Worm (Caenorhabditis elegans) whole organism, L1 larva: ENCODE data around the gene tsp-5.
"Not testable (repeated sequence)": the region's sequence is repeated elsewhere in the genome, so short reads cannot be mapped to it uniquely, and the experiment has no call there.

Experiments
- C34B4.2 ChIP-seq: sonication (generic microtip); optimal IDR thresholded peaks from 2 replicates; lab custom pipeline; 2017; ENCODE audit warnings: mild to moderate bottlenecking, missing genetic modification characterization, missing compliant biosample characterization
- ceh-82 ChIP-seq, 3 experiments: fragments of 150-350 bp in 1 of 3; sonication (generic microtip) in 2 of 3; optimal IDR thresholded peaks; 2 replicates each; lab custom pipeline; 2014 to 2017; ENCODE audit warnings: missing biosample characterization in 3 of 3, missing genetic modification characterization in 3 of 3
- ceh-88 ChIP-seq: fragments of 200-800 bp; sonication (Bioruptor generic); IDR thresholded peaks from 2 replicates; pipeline ENCODE4 v1.3.6; 2022; ENCODE audit warnings: missing genetic modification characterization, missing compliant biosample characterization
- ceh-90 ChIP-seq: sonication (generic microtip); optimal IDR thresholded peaks from 2 replicates; lab custom pipeline; 2016; ENCODE audit warnings: missing genetic modification characterization, missing compliant biosample characterization
- ces-1 ChIP-seq: fragments of 150-350 bp; optimal IDR thresholded peaks from 2 replicates; lab custom pipeline; 2014; ENCODE audit warnings: missing biosample characterization, missing genetic modification reagents, missing genetic modification characterization
- dsc-1 ChIP-seq: sonication (generic microtip); optimal IDR thresholded peaks from 2 replicates; lab custom pipeline; 2016; ENCODE audit warnings: mild to moderate bottlenecking, missing genetic modification characterization, missing compliant biosample characterization
- ets-5 ChIP-seq: fragments of 200-800 bp; sonication (Bioruptor generic); IDR thresholded peaks from 2 replicates; pipeline ENCODE4 v1.3.6; 2022; ENCODE audit warnings: missing genetic modification characterization, missing compliant biosample characterization
- fkh-10 ChIP-seq: sonication (generic microtip); optimal IDR thresholded peaks from 2 replicates; lab custom pipeline; 2017; ENCODE audit warnings: missing biosample characterization, missing genetic modification reagents, missing genetic modification characterization
- fkh-8 ChIP-seq: sonication (generic microtip); optimal IDR thresholded peaks from 2 replicates; lab custom pipeline; 2016; ENCODE audit warnings: mild to moderate bottlenecking, missing genetic modification characterization, missing compliant biosample characterization
- grh-1 ChIP-seq: fragments of 200-800 bp; sonication (Bioruptor generic); IDR thresholded peaks from 2 replicates; pipeline ENCODE4 v1.3.6; 2022; ENCODE audit warnings: missing genetic modification reagents, missing genetic modification characterization, missing compliant biosample characterization
- hpl-2 ChIP-seq: fragments of 150-350 bp; optimal IDR thresholded peaks from 2 replicates; lab custom pipeline; 2014; ENCODE audit warnings: missing biosample characterization, missing genetic modification reagents, missing genetic modification characterization
- jun-1 ChIP-seq: fragments of 150-350 bp; optimal IDR thresholded peaks from 2 replicates; lab custom pipeline; 2014; ENCODE audit warnings: missing biosample characterization, missing genetic modification reagents, missing genetic modification characterization
- lin-14 ChIP-seq: fragments of 200-800 bp; sonication (Bioruptor generic); optimal IDR thresholded peaks from 2 replicates; lab custom pipeline; 2018; ENCODE audit warnings: mild to moderate bottlenecking, missing genetic modification characterization, moderate library complexity, missing compliant biosample characterization
- lin-35 ChIP-seq, 2 experiments: fragments of 150-350 bp; optimal IDR thresholded peaks; 2 replicates each; lab custom pipeline; 2014; ENCODE audit warnings: missing biosample characterization in 2 of 2, missing genetic modification characterization in 2 of 2, missing genetic modification reagents in 2 of 2
- lin-39 ChIP-seq: fragments of 150-350 bp; optimal IDR thresholded peaks from 2 replicates; lab custom pipeline; 2014; ENCODE audit warnings: missing biosample characterization, missing genetic modification reagents, missing genetic modification characterization
- nhr-76 ChIP-seq: sonication (generic microtip); optimal IDR thresholded peaks from 2 replicates; lab custom pipeline; 2017; ENCODE audit warnings: missing biosample characterization, missing genetic modification characterization
- nhr-85 ChIP-seq: sonication (generic microtip); peaks from one replicate; lab custom pipeline; 2016; ENCODE audit warnings: missing genetic modification characterization, inconsistent platforms, missing compliant biosample characterization
- nhr-90 ChIP-seq: sonication (generic microtip); optimal IDR thresholded peaks from 2 replicates; lab custom pipeline; 2016; ENCODE audit warnings: mild to moderate bottlenecking, missing genetic modification characterization, missing compliant biosample characterization; ENCODE audit not compliant: poor library complexity
- rnt-1 ChIP-seq: sonication (generic microtip); optimal IDR thresholded peaks from 2 replicates; lab custom pipeline; 2016; ENCODE audit warnings: mild to moderate bottlenecking, missing genetic modification characterization, moderate library complexity, missing compliant biosample characterization
- sptf-1 ChIP-seq: fragments of 150-350 bp; optimal IDR thresholded peaks from 2 replicates; lab custom pipeline; 2014; ENCODE audit warnings: missing biosample characterization, missing genetic modification characterization
- sup-37 ChIP-seq: fragments of 200-800 bp; sonication (Bioruptor generic); optimal IDR thresholded peaks from 2 replicates; lab custom pipeline; 2018; ENCODE audit warnings: mild to moderate bottlenecking, missing genetic modification characterization, missing compliant biosample characterization
- swsn-7 ChIP-seq: sonication (generic microtip); optimal IDR thresholded peaks from 2 replicates; lab custom pipeline; 2016; ENCODE audit warnings: missing genetic modification characterization, missing compliant biosample characterization
- tbx-2 ChIP-seq: sonication (generic microtip); optimal IDR thresholded peaks from 2 replicates; lab custom pipeline; 2016; ENCODE audit warnings: missing genetic modification characterization, missing compliant biosample characterization
- tlp-1 ChIP-seq: fragments of 150-350 bp; optimal IDR thresholded peaks from 2 replicates; lab custom pipeline; 2014; ENCODE audit warnings: missing biosample characterization, missing genetic modification characterization
- unc-30 ChIP-seq: sonication (generic microtip); optimal IDR thresholded peaks from 2 replicates; lab custom pipeline; 2017; ENCODE audit warnings: missing biosample characterization, missing genetic modification characterization
- unc-62 ChIP-seq: fragments of 150-350 bp; optimal IDR thresholded peaks from 2 replicates; lab custom pipeline; 2014; ENCODE audit warnings: missing biosample characterization, missing genetic modification reagents, missing genetic modification characterization
- unc-98 ChIP-seq: fragments of 200-800 bp; sonication (Bioruptor generic); IDR thresholded peaks from 2 replicates; pipeline ENCODE4 v1.3.6; 2022; ENCODE audit warnings: missing genetic modification characterization, missing compliant biosample characterization
- xbp-1 ChIP-seq: sonication (generic microtip); optimal IDR thresholded peaks from 2 replicates; lab custom pipeline; 2016; ENCODE audit warnings: missing genetic modification characterization, missing compliant biosample characterization
- zip-4 ChIP-seq: fragments of 200-800 bp; sonication (Bioruptor generic); optimal IDR thresholded peaks from 2 replicates; lab custom pipeline; 2018; ENCODE audit warnings: mild to moderate bottlenecking, missing genetic modification characterization, moderate library complexity, missing compliant biosample characterization
- ztf-11 ChIP-seq, 2 experiments: sonication (generic microtip); optimal IDR thresholded peaks; 2 replicates each; lab custom pipeline; 2016 to 2017; ENCODE audit warnings: missing genetic modification characterization in 2 of 2, missing biosample characterization in 1 of 2, missing compliant biosample characterization in 1 of 2

The tsp-5 gene

DNA sequence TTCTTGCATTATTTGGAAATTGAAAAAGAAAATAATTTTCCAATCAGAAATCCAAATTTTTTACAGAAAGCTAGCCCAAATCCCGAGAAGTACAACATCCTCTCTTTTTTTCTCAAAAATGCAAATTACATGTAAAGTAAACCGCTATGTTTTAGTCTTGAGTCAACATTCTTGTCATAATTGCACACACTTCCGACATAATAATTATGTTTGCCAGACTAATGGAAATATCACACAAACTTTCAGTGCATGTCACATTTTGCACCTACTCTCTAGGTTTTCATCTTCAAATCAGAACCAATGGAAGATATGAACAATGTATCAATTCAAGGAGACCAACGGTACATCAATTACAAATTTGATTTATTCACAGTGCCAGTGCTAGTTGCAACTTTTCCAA, 6.9 kb downstream of the tsp-5 start, which contains the start of gene sru-11:
Gene sru-11 (plus strand): TSS at position 301 of the 400 bp plus-strand sequence.
- TF ChIP-seq swsn-7 (tag; lab: Kevin White, UChicago) (no peak), ces-1 (no peak), grh-1 (no peak), unc-98 (GFP tag; lab: Robert Waterston, UW) (no peak), unc-62 (no peak), sptf-1 (tag; lab: Kevin White, UChicago) (no peak), fkh-8 (tag; lab: Kevin White, UChicago) (no peak), tbx-2 (tag; lab: Kevin White, UChicago) (no peak), xbp-1 (no peak)

ce11 chrIV:13582909-13583308, 8.6 kb downstream of the tsp-5 start, which contains the start of gene sru-12:
sru-12 (plus strand) TSS chrIV:13583209.
- TF ChIP-seq ceh-82 (tag; optimal IDR thresholded peaks at IDR 0.05; lab: Kevin White, UChicago) (no peak), lin-35 (GFP tag; optimal IDR thresholded peaks at IDR 0.05; lab: Kevin White, UChicago) (no peak), ceh-90 (tag; lab: Kevin White, UChicago) (no peak), ceh-88 (no peak), unc-30 (no peak), fkh-8 (tag; lab: Kevin White, UChicago) (no peak), ets-5 (GFP tag; lab: Robert Waterston, UW) (no peak), C34B4.2 (no peak), jun-1 (tag; lab: Kevin White, UChicago) (no peak), ztf-11 (tag; optimal IDR thresholded peaks at IDR 0.05; lab: Kevin White, UChicago) (no peak)

DNA sequence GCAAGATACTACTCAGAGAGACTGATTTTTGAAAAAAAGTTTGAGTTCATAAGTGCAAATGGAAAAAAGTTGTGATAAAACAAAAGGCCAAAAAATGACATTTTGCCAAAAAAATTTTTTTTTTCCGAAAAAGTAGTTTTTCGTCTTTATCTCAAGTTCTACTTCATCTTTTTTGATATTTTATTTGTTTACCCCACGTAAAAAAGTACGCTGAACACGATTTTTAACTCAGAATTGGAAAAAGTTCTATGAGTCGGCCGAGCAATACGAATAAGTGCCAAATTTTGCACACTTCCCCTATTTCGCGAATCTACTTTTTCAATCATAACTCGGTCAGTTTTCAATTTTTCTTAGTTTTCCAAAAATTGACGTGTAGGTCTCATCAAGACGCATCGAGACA, 12.6 kb downstream of the tsp-5 start, which contains the start of gene sru-16:
Gene sru-16 (plus strand): TSS at position 301 of the 400 bp plus-strand sequence.
- TF ChIP-seq zip-4 (GFP tag; lab: Kevin White, UChicago); hpl-2; lin-39 (tag; lab: Kevin White, UChicago): not testable (repeated sequence)

DNA sequence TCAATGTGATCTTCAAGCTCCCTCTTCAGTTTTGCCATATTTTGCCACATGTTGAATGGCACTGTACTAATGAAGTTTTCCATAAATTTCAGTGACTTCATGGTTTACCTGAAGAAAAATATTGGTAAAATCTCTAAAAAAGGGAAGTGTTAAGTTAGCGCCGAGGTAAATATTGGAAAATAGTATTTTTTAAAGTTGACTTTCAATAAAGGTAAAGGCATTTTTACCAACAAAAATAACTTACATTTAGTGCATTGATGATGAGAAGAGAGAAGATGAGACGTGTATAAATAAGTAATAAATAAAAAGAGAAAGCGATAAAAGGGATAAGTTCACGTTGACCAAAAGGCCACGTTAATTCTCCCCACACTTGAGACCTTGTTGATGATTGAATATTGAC, 13.4 kb downstream of the tsp-5 start, which contains the start of gene Y45F10B.8:
Gene Y45F10B.8 (minus strand): TSS at position 101 of the 400 bp plus-strand sequence.
- TF ChIP-seq lin-35 (GFP tag; optimal IDR thresholded peaks at IDR 0.05; lab: Kevin White, UChicago); fkh-10 (GFP tag; lab: Kevin White, UChicago); lin-39 (tag; lab: Kevin White, UChicago): not testable (repeated sequence)

DNA sequence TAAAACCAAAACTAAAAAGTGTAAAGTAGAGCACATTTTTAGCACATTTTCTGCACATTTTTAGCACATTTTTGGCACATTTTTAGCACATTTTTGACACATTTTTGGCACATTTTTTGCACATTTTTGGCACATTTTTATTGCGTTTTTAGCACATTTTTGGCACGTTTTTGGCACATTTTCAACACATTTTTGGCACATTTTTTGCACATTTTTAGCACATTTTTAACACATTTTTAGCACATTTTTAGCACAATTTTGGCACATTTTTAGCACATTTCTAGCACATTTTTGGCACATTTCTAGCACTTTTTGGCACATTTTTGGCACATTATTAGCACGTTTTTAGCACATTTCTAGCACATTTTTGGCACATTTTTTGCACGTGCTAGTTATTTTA, 15.9 kb downstream of the tsp-5 start:
- TF ChIP-seq xbp-1: no peak
- TF ChIP-seq, all 84 proteins: peak for 0

DNA sequence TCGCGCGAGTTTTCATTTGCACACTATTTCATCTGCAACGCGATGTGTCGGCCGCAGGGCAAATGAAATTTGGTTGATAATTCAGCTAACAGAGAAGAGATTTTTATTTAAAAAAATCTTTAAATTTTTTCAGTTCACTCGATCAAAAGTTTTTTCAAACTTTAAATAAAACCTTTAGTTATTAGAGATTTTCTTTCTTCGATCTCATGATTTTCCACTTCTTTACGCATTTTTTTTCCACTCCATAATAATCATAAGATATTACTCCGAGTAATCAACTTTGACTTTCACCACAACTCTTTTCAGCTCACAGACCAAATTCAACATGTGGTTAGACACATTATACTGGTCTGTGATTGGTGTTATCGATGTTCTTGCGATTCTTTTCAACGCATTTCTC, 16.8 kb downstream of the tsp-5 start, which contains the start of gene srd-10:
Gene srd-10 (plus strand): TSS at position 301 of the 400 bp plus-strand sequence.
- TF ChIP-seq tlp-1 (tag; lab: Kevin White, UChicago) (no peak), nhr-85 (peak; percentile 24), ztf-11 (tag; optimal IDR thresholded peaks at IDR 0.05; lab: Kevin White, UChicago) (no peak)

ce11 chrIV:13564284-13564683, 27.3 kb downstream of the tsp-5 start:
- TF ChIP-seq lin-14 (GFP tag; lab: Kevin White, UChicago) (peak; percentile 49), fkh-10 (GFP tag; lab: Kevin White, UChicago) (peak; percentile 80), nhr-90 (tag; lab: Kevin White, UChicago) (no peak)

- no peak for TF ChIP-seq nhr-76 (tag; lab: Kevin White, UChicago)
- no peak for TF ChIP-seq sup-37 (GFP tag; lab: Kevin White, UChicago)
- peak; percentile 22 for TF ChIP-seq rnt-1
- peak; percentile 64 for TF ChIP-seq dsc-1 (tag; lab: Kevin White, UChicago)
- peak; percentile 47 for TF ChIP-seq lin-14 (GFP tag; lab: Kevin White, UChicago)
These were observed 29.9 kb downstream of the tsp-5 start, which contains the start of the genes Y45F10B.13 and qui-1 for ce11 chrIV:13561629-13562028. Y45F10B.13 (minus strand) TSS chrIV:13561729. qui-1 (plus strand) TSS chrIV:13561861.
